Worm (Caenorhabditis elegans) whole organism, young adult: ENCODE results near the gene K06A1.2.
A peak's percentile ranks its signal among the peaks of the same experiment; 100 is the strongest.

Experiments
- B0019.2 ChIP-seq: fragments of 200-800 bp; sonication (Bioruptor generic); conservative IDR thresholded peaks from 2 replicates; pipeline ENCODE4 v1.3.6; 2022; ENCODE audit warnings: missing genetic modification reagents, missing genetic modification characterization, missing compliant biosample characterization
- B0035.1 ChIP-seq: sonication (generic microtip); optimal IDR thresholded peaks from 2 replicates; lab custom pipeline; 2016; ENCODE audit warnings: missing genetic modification characterization, mild to moderate bottlenecking, missing compliant biosample characterization, missing genotype, missing genetic modification reagents
- C17E4.6 ChIP-seq: fragments of 200-800 bp; sonication (Bioruptor generic); IDR thresholded peaks from 2 replicates; pipeline ENCODE4 v1.3.6; 2022; ENCODE audit warnings: missing genetic modification reagents, missing genetic modification characterization, missing compliant biosample characterization
- D2030.7 ChIP-seq: fragments of 200-800 bp; sonication (Bioruptor generic); IDR thresholded peaks from 2 replicates; pipeline ENCODE4 v1.3.6; 2022; ENCODE audit warnings: missing genetic modification reagents, missing genetic modification characterization, missing compliant biosample characterization
- F22D6.2 ChIP-seq: sonication (generic microtip); optimal IDR thresholded peaks from 2 replicates; lab custom pipeline; 2016; ENCODE audit warnings: mild to moderate bottlenecking, missing genetic modification characterization, missing compliant biosample characterization
- F23B12.7 ChIP-seq: sonication (generic microtip); optimal IDR thresholded peaks from 2 replicates; lab custom pipeline; 2017; ENCODE audit warnings: missing genetic modification characterization, mild to moderate bottlenecking, missing compliant biosample characterization, antibody characterized with exemption, moderate library complexity; ENCODE audit not compliant: insufficient read depth
- F49E8.2 ChIP-seq: sonication (generic microtip); optimal IDR thresholded peaks from 3 replicates; lab custom pipeline; 2017; ENCODE audit warnings: missing genetic modification characterization, mild to moderate bottlenecking, missing compliant biosample characterization, antibody characterized with exemption, moderate library complexity; ENCODE audit not compliant: insufficient read depth
- T07F8.4 ChIP-seq: sonication (generic microtip); optimal IDR thresholded peaks from 2 replicates; lab custom pipeline; 2016; ENCODE audit warnings: mild to moderate bottlenecking, missing genetic modification characterization, moderate library complexity, missing compliant biosample characterization
- Y53G8AR.9 ChIP-seq: fragments of 200-800 bp; sonication (Bioruptor generic); conservative IDR thresholded peaks from 2 replicates; pipeline ENCODE4 v1.3.6; 2022; ENCODE audit warnings: missing genetic modification reagents, missing genetic modification characterization, missing compliant biosample characterization
- Y56A3A.18 ChIP-seq: fragments of 200-800 bp; sonication (Bioruptor generic); IDR thresholded peaks from 2 replicates; pipeline ENCODE4 v1.3.6; 2022; ENCODE audit warnings: missing genetic modification reagents, missing genetic modification characterization, missing compliant biosample characterization
- ZK185.1 ChIP-seq: sonication (generic microtip); optimal IDR thresholded peaks from 2 replicates; lab custom pipeline; 2016; ENCODE audit warnings: mild to moderate bottlenecking, missing genetic modification characterization, missing compliant biosample characterization; ENCODE audit not compliant: poor library complexity, severe bottlenecking
- ama-1 ChIP-seq, 3 experiments: fragments of 150-350 bp in 1 of 3; sonication (generic microtip) in 2 of 3; optimal IDR thresholded peaks; 2 replicates each; lab custom pipeline; 2014 to 2018; ENCODE audit warnings: missing biosample characterization in 2 of 3, missing genetic modification characterization in 2 of 3, missing genetic modification reagents in 2 of 3
- aptf-3 ChIP-seq: fragments of 200-800 bp; sonication (Bioruptor generic); IDR thresholded peaks from 2 replicates; pipeline ENCODE4 v1.3.6; 2022; ENCODE audit warnings: missing genetic modification characterization, missing compliant biosample characterization
- attf-5 ChIP-seq: fragments of 200-800 bp; sonication (Bioruptor generic); optimal IDR thresholded peaks from 2 replicates; lab custom pipeline; 2018; ENCODE audit warnings: mild to moderate bottlenecking, missing genetic modification characterization, missing compliant biosample characterization
- attf-6 ChIP-seq: fragments of 200-800 bp; sonication (Bioruptor generic); IDR thresholded peaks from 2 replicates; pipeline ENCODE4 v1.3.6; 2022; ENCODE audit warnings: missing genetic modification reagents, missing genetic modification characterization, missing compliant biosample characterization
- cebp-1 ChIP-seq, 2 experiments: fragments of 200-800 bp in 1 of 2; sonication (Bioruptor generic) in 1 of 2; sonication (generic microtip) in 1 of 2; IDR thresholded peaks in 1 of 2; optimal IDR thresholded peaks in 1 of 2; 2 replicates each; pipeline versions ENCODE4 v1.3.6 to Lab custom; 2017 to 2022; ENCODE audit warnings: missing compliant biosample characterization in 2 of 2, missing genetic modification characterization in 2 of 2, mild to moderate bottlenecking in 1 of 2, missing genetic modification reagents in 1 of 2, moderate library complexity in 1 of 2
- cebp-2 ChIP-seq: fragments of 200-800 bp; sonication (Bioruptor generic); IDR thresholded peaks from 2 replicates; pipeline ENCODE4 v1.3.6; 2022; ENCODE audit warnings: missing genetic modification characterization, missing compliant biosample characterization
- ceh-100 ChIP-seq: fragments of 200-800 bp; sonication (Bioruptor generic); IDR thresholded peaks from 2 replicates; pipeline ENCODE4 v1.3.6; 2022; ENCODE audit warnings: missing genetic modification reagents, missing genetic modification characterization, missing compliant biosample characterization
- ceh-79 ChIP-seq: sonication (generic microtip); optimal IDR thresholded peaks from 2 replicates; lab custom pipeline; 2017; ENCODE audit warnings: mild to moderate bottlenecking, missing genetic modification characterization, missing compliant biosample characterization
- ceh-91 ChIP-seq: fragments of 200-800 bp; sonication (Bioruptor generic); IDR thresholded peaks from 2 replicates; pipeline ENCODE4 v1.3.6; 2022; ENCODE audit warnings: missing genetic modification reagents, missing genetic modification characterization, missing compliant biosample characterization
- efl-1 ChIP-seq: fragments of 150-350 bp; optimal IDR thresholded peaks from 2 replicates; lab custom pipeline; 2014; ENCODE audit warnings: missing biosample characterization, missing genetic modification reagents, missing genetic modification characterization
- egl-18 ChIP-seq: fragments of 200-800 bp; sonication (Bioruptor generic); IDR thresholded peaks from 2 replicates; pipeline ENCODE4 v1.3.6; 2022; ENCODE audit warnings: missing genetic modification reagents, missing genetic modification characterization, missing compliant biosample characterization
- ets-4 ChIP-seq: fragments of 200-800 bp; sonication (Bioruptor generic); optimal IDR thresholded peaks from 2 replicates; lab custom pipeline; 2018; ENCODE audit warnings: mild to moderate bottlenecking, missing genetic modification characterization, missing compliant biosample characterization
- hrde-1 ChIP-seq: sonication (generic microtip); optimal IDR thresholded peaks from 2 replicates; lab custom pipeline; 2016; ENCODE audit warnings: missing genetic modification characterization, mild to moderate bottlenecking, missing compliant biosample characterization, moderate library complexity, missing genotype, missing genetic modification reagents, borderline replicate concordance
- lin-26 ChIP-seq: fragments of 200-800 bp; sonication (Bioruptor generic); IDR thresholded peaks from 2 replicates; pipeline ENCODE4 v1.3.6; 2022; ENCODE audit warnings: missing genetic modification reagents, missing genetic modification characterization, missing compliant biosample characterization
- lin-35 ChIP-seq, 3 experiments: fragments of 150-350 bp in 2 of 3; sonication (generic microtip) in 1 of 3; optimal IDR thresholded peaks; 2 replicates each; lab custom pipeline; 2014 to 2018; ENCODE audit warnings: missing biosample characterization in 3 of 3, missing genetic modification characterization in 3 of 3, missing genetic modification reagents in 3 of 3
- lin-40 ChIP-seq: sonication (generic microtip); optimal IDR thresholded peaks from 2 replicates; lab custom pipeline; 2016; ENCODE audit warnings: missing genetic modification characterization, mild to moderate bottlenecking, missing compliant biosample characterization, missing genotype, missing genetic modification reagents
- lin-54 ChIP-seq: fragments of 200-800 bp; sonication (Bioruptor generic); optimal IDR thresholded peaks from 2 replicates; lab custom pipeline; 2018; ENCODE audit warnings: mild to moderate bottlenecking, missing genetic modification characterization, missing compliant biosample characterization
- lsl-1 ChIP-seq: fragments of 200-800 bp; sonication (Bioruptor generic); optimal IDR thresholded peaks from 2 replicates; lab custom pipeline; 2018; ENCODE audit warnings: mild to moderate bottlenecking, missing genetic modification characterization, moderate library complexity, missing compliant biosample characterization
- madf-3 ChIP-seq: fragments of 200-800 bp; sonication (Bioruptor generic); IDR thresholded peaks from 2 replicates; pipeline ENCODE4 v1.3.6; 2022; ENCODE audit warnings: missing genetic modification reagents, missing genetic modification characterization, missing compliant biosample characterization
- madf-6 ChIP-seq: fragments of 200-800 bp; sonication (Bioruptor generic); IDR thresholded peaks from 2 replicates; pipeline ENCODE4 v1.3.6; 2022; ENCODE audit warnings: missing genetic modification reagents, missing genetic modification characterization, missing compliant biosample characterization
- madf-8 ChIP-seq: fragments of 200-800 bp; sonication (Bioruptor generic); conservative IDR thresholded peaks from 2 replicates; pipeline ENCODE4 v1.3.6; 2022; ENCODE audit warnings: missing genetic modification reagents, missing genetic modification characterization, missing compliant biosample characterization
- mcd-1 ChIP-seq: fragments of 200-800 bp; sonication (Bioruptor generic); IDR thresholded peaks from 2 replicates; pipeline ENCODE4 v1.3.6; 2022; ENCODE audit warnings: missing genetic modification reagents, missing genetic modification characterization, missing compliant biosample characterization
- mes-4 ChIP-seq: sonication (generic microtip); optimal IDR thresholded peaks from 2 replicates; lab custom pipeline; 2016; ENCODE audit warnings: missing genotype, missing genetic modification characterization, missing compliant biosample characterization
- nfyb-1 ChIP-seq: fragments of 200-800 bp; sonication (Bioruptor generic); IDR thresholded peaks from 2 replicates; pipeline ENCODE4 v1.3.6; 2022; ENCODE audit warnings: missing genetic modification reagents, missing genetic modification characterization, missing compliant biosample characterization
- pbrm-1 ChIP-seq: fragments of 200-800 bp; sonication (Bioruptor generic); IDR thresholded peaks from 2 replicates; pipeline ENCODE4 v1.3.6; 2022; ENCODE audit warnings: missing genetic modification reagents, missing genetic modification characterization, missing compliant biosample characterization
- pha-4 ChIP-seq: fragments of 150-350 bp; sonication (generic microtip); optimal IDR thresholded peaks from 2 replicates; lab custom pipeline; 2014; ENCODE audit warnings: missing biosample characterization, missing genetic modification reagents, missing genetic modification characterization
- rpc-1 ChIP-seq, 2 experiments: fragments of 150-350 bp in 1 of 2; sonication (generic microtip) in 1 of 2; optimal IDR thresholded peaks; 2 replicates each; lab custom pipeline; 2014 to 2018; ENCODE audit warnings: missing biosample characterization in 1 of 2, missing genetic modification characterization in 1 of 2, missing genetic modification reagents in 1 of 2, missing genotype in 1 of 2
- snpc-1.1 ChIP-seq: sonication (generic microtip); optimal IDR thresholded peaks from 2 replicates; lab custom pipeline; 2017; ENCODE audit warnings: missing genetic modification characterization, mild to moderate bottlenecking, missing compliant biosample characterization, antibody characterized with exemption, moderate library complexity, missing genotype, missing genetic modification reagents; ENCODE audit not compliant: insufficient read depth
- snpc-1.3 ChIP-seq: sonication (generic microtip); optimal IDR thresholded peaks from 2 replicates; lab custom pipeline; 2017; ENCODE audit warnings: missing genetic modification characterization, mild to moderate bottlenecking, missing compliant biosample characterization, antibody characterized with exemption, moderate library complexity, missing genotype, missing genetic modification reagents; ENCODE audit not compliant: insufficient read depth
- somi-1 ChIP-seq: fragments of 200-800 bp; sonication (Bioruptor generic); optimal IDR thresholded peaks from 2 replicates; lab custom pipeline; 2018; ENCODE audit warnings: mild to moderate bottlenecking, missing genetic modification characterization, missing compliant biosample characterization
- tlf-1 ChIP-seq: fragments of 200-800 bp; sonication (Bioruptor generic); optimal IDR thresholded peaks from 2 replicates; lab custom pipeline; 2018; ENCODE audit warnings: mild to moderate bottlenecking, missing genetic modification characterization, missing compliant biosample characterization
- unc-130 ChIP-seq: sonication (generic microtip); optimal IDR thresholded peaks from 2 replicates; lab custom pipeline; 2016; ENCODE audit warnings: missing genetic modification reagents, missing genetic modification characterization, missing compliant biosample characterization
- ztf-6 ChIP-seq: fragments of 200-800 bp; sonication (Bioruptor generic); IDR thresholded peaks from 2 replicates; pipeline ENCODE4 v1.3.6; 2022; ENCODE audit warnings: missing genetic modification reagents, missing genetic modification characterization, missing compliant biosample characterization

K06A1.2 gene

ce11 chrII:6489711-6490184, 45.9 kb downstream of the K06A1.2 start, which contains the start of the genes snr-3 and rsp-5 (continued):
- TF ChIP-seq ceh-100 (GFP tag; lab: Robert Waterston, UW): 0 out of 2 replicates have a peak, but pooled peaks have one; percentile 28
- no peak for TF ChIP-seq Y56A3A.18
- TF ChIP-seq ets-4 (GFP tag; lab: Kevin White, UChicago): no peak
- TF ChIP-seq snpc-1.1 (tag; lab: Kevin White, UChicago): peak; percentile 47
- TF ChIP-seq cebp-1 (GFP tag; IDR thresholded peaks at IDR 0.05; lab: Robert Waterston, UW): no peak
- peak; percentile 34 for TF ChIP-seq cebp-1 (tag; optimal IDR thresholded peaks at IDR 0.05; lab: Kevin White, UChicago)
- no peak for TF ChIP-seq Y53G8AR.9 (GFP tag; lab: Robert Waterston, UW)
- peak; percentile 51 for TF ChIP-seq tlf-1 (GFP tag; lab: Kevin White, UChicago)
- TF ChIP-seq madf-6 (GFP tag; lab: Robert Waterston, UW): peak; percentile 89
- TF ChIP-seq somi-1 (GFP tag; lab: Kevin White, UChicago): no peak
- peak; percentile 12 for TF ChIP-seq lin-40
- TF ChIP-seq madf-8 (GFP tag; lab: Robert Waterston, UW): peak; percentile 30
- peak; percentile 93 for TF ChIP-seq F23B12.7 (tag; lab: Kevin White, UChicago)
- TF ChIP-seq madf-3: 0 out of 2 replicates have a peak, but pooled peaks have one; percentile 51
- peak; percentile 49 for TF ChIP-seq efl-1 (GFP tag; lab: Kevin White, UChicago)
- TF ChIP-seq lsl-1: peak; percentile 92
- TF ChIP-seq F22D6.2 (tag; lab: Kevin White, UChicago): no peak
- peak; percentile 62 for TF ChIP-seq D2030.7 (GFP tag; lab: Robert Waterston, UW)
- TF ChIP-seq mcd-1 (GFP tag; lab: Robert Waterston, UW): peak; percentile 74
- no peak for TF ChIP-seq aptf-3 (GFP tag; lab: Robert Waterston, UW)
- TF ChIP-seq B0035.1: no peak
- TF ChIP-seq egl-18 (GFP tag; lab: Robert Waterston, UW): no peak
- peak; percentile 56 for TF ChIP-seq ceh-91
- peak; percentile 71 for TF ChIP-seq nfyb-1 (GFP tag; lab: Robert Waterston, UW)
- TF ChIP-seq F49E8.2 (tag; lab: Kevin White, UChicago): peak; percentile 55
- peak; percentile 40 for TF ChIP-seq ZK185.1 (tag; lab: Kevin White, UChicago)
- TF ChIP-seq rpc-1 (optimal IDR thresholded peaks at IDR 0.05; lab: Kevin White, UChicago): no peak
- no peak for TF ChIP-seq rpc-1 (tag; optimal IDR thresholded peaks at IDR 0.05; lab: Kevin White, UChicago)
- peak; percentile 70 for TF ChIP-seq lin-54
- TF ChIP-seq pbrm-1 (GFP tag; lab: Robert Waterston, UW): peak; percentile 52; the same call in 1 of the 2 replicates
- TF ChIP-seq pha-4 (tag; lab: Kevin White, UChicago): peak; percentile 69

DNA sequence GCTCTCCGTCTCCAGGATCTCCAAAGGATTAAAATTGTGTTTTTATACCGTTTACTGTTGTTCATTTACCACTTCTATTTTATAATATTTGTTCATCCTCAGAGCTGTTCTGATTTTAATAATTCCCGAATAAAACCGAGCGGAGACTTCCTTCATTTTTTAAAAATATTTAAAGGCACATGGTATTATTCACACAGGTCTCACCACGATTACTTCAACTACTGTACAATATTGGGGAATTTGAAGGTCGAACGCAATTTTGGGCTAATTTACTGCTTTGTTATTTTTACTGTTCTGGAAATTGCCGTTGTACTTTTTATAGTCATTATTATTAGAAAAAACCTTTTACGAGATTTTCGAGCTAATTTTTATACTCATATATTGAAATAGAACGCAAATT, 47.4 kb downstream of the K06A1.2 start:
- TF ChIP-seq attf-5 (GFP tag; lab: Kevin White, UChicago): no peak
- peak; percentile 44; the same call in 1 of the 2 replicates for TF ChIP-seq B0019.2 (GFP tag; lab: Robert Waterston, UW)
- TF ChIP-seq snpc-1.1 (tag; lab: Kevin White, UChicago): peak; percentile 21
- TF ChIP-seq snpc-1.3 (tag; lab: Kevin White, UChicago): peak; percentile 82
- 0 out of 2 replicates have a peak, but pooled peaks have one; percentile 66 for TF ChIP-seq C17E4.6 (GFP tag; lab: Robert Waterston, UW)
- 0 out of 2 replicates have a peak, but pooled peaks have one; percentile 37 for TF ChIP-seq pbrm-1 (GFP tag; lab: Robert Waterston, UW)
- TF ChIP-seq cebp-2 (GFP tag; lab: Robert Waterston, UW): 0 out of 2 replicates have a peak, but pooled peaks have one; percentile 59
- TF ChIP-seq ztf-6 (GFP tag; lab: Robert Waterston, UW): no peak
- TF ChIP-seq lin-26: peak; percentile 73
- peak; percentile 71 for TF ChIP-seq nfyb-1 (GFP tag; lab: Robert Waterston, UW)
- TF ChIP-seq T07F8.4: peak; percentile 6
- no peak for TF ChIP-seq ceh-79 (tag; lab: Kevin White, UChicago)
- no peak for TF ChIP-seq ama-1 (optimal IDR thresholded peaks at IDR 0.05; lab: Kevin White, UChicago)
- TF ChIP-seq ama-1 (GFP tag; optimal IDR thresholded peaks at IDR 0.05; lab: Kevin White, UChicago): peak in 1 of 2 experiments; percentile 69
- peak; percentile 69 for TF ChIP-seq lin-54
- TF ChIP-seq hrde-1: peak; percentile 81
- TF ChIP-seq unc-130: peak; percentile 59
- peak; percentile 75 for TF ChIP-seq Y53G8AR.9 (GFP tag; lab: Robert Waterston, UW)
- peak; percentile 73 for TF ChIP-seq D2030.7 (GFP tag; lab: Robert Waterston, UW)
- peak; percentile 27 for TF ChIP-seq mes-4 (tag; lab: Kevin White, UChicago)
- no peak for TF ChIP-seq lin-35 (GFP tag; optimal IDR thresholded peaks at IDR 0.05; lab: Kevin White, UChicago)
- peak; percentile 78 for TF ChIP-seq attf-6 (GFP tag; lab: Robert Waterston, UW)
